Fruit fly (Drosophila melanogaster) whole organism, prepupa: Measurements from ENCODE around the gene haf.

Source experiments
- Blimp-1 ChIP-seq: fragments of 200-800 bp; sonication (Bioruptor generic); optimal IDR thresholded peaks from 3 replicates; lab custom pipeline; 2017; ENCODE audit warnings: missing biosample characterization, missing genetic modification characterization, mild to moderate bottlenecking, moderate library complexity, missing genetic modification reagents
- CG10631 ChIP-seq: fragments of 200-800 bp; sonication (Bioruptor generic); optimal IDR thresholded peaks from 2 replicates; lab custom pipeline; 2016; ENCODE audit warnings: missing biosample characterization, missing genetic modification characterization
- CG11294 ChIP-seq: fragments of 200-800 bp; sonication (Bioruptor generic); IDR thresholded peaks from 2 replicates; pipeline ENCODE4 v1.3.6; 2022; ENCODE audit warnings: missing biosample characterization, missing genetic modification characterization
- CG11762 ChIP-seq: fragments of 200-800 bp; sonication (Bioruptor generic); optimal IDR thresholded peaks from 3 replicates; lab custom pipeline; 2016; ENCODE audit warnings: missing biosample characterization, missing genetic modification characterization; ENCODE audit not compliant: insufficient read depth
- CG11902 ChIP-seq: fragments of 200-800 bp; sonication (Bioruptor generic); optimal IDR thresholded peaks from 3 replicates; lab custom pipeline; 2016; ENCODE audit warnings: missing biosample characterization, missing genetic modification characterization
- CG15336 ChIP-seq: fragments of 200-800 bp; sonication (Bioruptor generic); IDR thresholded peaks from 2 replicates; pipeline ENCODE4 v1.3.6; 2022; ENCODE audit warnings: missing biosample characterization, missing genetic modification characterization
- CG1621 ChIP-seq: fragments of 200-800 bp; sonication (Bioruptor generic); optimal IDR thresholded peaks from 3 replicates; lab custom pipeline; 2018; ENCODE audit warnings: missing biosample characterization, mild to moderate bottlenecking, missing genetic modification characterization
- CG3032 ChIP-seq: fragments of 200-800 bp; optimal IDR thresholded peaks from 2 replicates; lab custom pipeline; 2019; ENCODE audit warnings: missing biosample characterization, mild to moderate bottlenecking, missing genetic modification characterization, moderate library complexity
- CG31627 ChIP-seq: fragments of 200-800 bp; sonication (Bioruptor generic); optimal IDR thresholded peaks from 3 replicates; lab custom pipeline; 2016; ENCODE audit warnings: missing biosample characterization, missing genetic modification characterization
- CG32006 ChIP-seq: fragments of 200-800 bp; sonication (Bioruptor generic); optimal IDR thresholded peaks from 3 replicates; lab custom pipeline; 2017; ENCODE audit warnings: missing biosample characterization, mild to moderate bottlenecking, missing genetic modification characterization
- CG34406 ChIP-seq: fragments of 200-800 bp; sonication (Bioruptor generic); optimal IDR thresholded peaks from 3 replicates; lab custom pipeline; 2016; ENCODE audit warnings: missing biosample characterization, missing genetic modification characterization
- CG3919 ChIP-seq: fragments of 200-800 bp; sonication (Bioruptor generic); optimal IDR thresholded peaks from 3 replicates; lab custom pipeline; 2016; ENCODE audit warnings: missing biosample characterization, missing genetic modification characterization
- CG4318 ChIP-seq: fragments of 200-800 bp; sonication (Bioruptor generic); optimal IDR thresholded peaks from 3 replicates; lab custom pipeline; 2017; ENCODE audit warnings: missing biosample characterization, mild to moderate bottlenecking, missing genetic modification characterization
- CG6163 ChIP-seq: fragments of 200-800 bp; sonication (Bioruptor generic); IDR thresholded peaks from 3 replicates; pipeline ENCODE4 v1.3.6; 2022; ENCODE audit warnings: missing biosample characterization, missing genetic modification characterization
- CG6792 ChIP-seq: fragments of 200-800 bp; sonication (Bioruptor generic); optimal IDR thresholded peaks from 3 replicates; lab custom pipeline; 2016; ENCODE audit warnings: missing biosample characterization, missing genetic modification characterization
- CG6808 ChIP-seq: fragments of 200-800 bp; sonication (Bioruptor generic); optimal IDR thresholded peaks from 3 replicates; lab custom pipeline; 2017; ENCODE audit warnings: missing biosample characterization, missing genetic modification characterization, mild to moderate bottlenecking, moderate library complexity, missing genetic modification reagents
- CG7368 ChIP-seq: fragments of 200-800 bp; sonication (Bioruptor generic); optimal IDR thresholded peaks from 3 replicates; lab custom pipeline; 2016; ENCODE audit warnings: missing biosample characterization, missing genetic modification characterization
- CG8119 ChIP-seq: fragments of 200-800 bp; sonication (Bioruptor generic); IDR thresholded peaks from 3 replicates; pipeline ENCODE4 v1.3.6; 2022; ENCODE audit warnings: missing biosample characterization, missing genetic modification characterization
- CG8319 ChIP-seq: fragments of 200-800 bp; sonication (Bioruptor generic); optimal IDR thresholded peaks from 3 replicates; lab custom pipeline; 2016; ENCODE audit warnings: missing biosample characterization, missing genetic modification characterization
- CG9139 ChIP-seq: fragments of 200-800 bp; sonication (Bioruptor generic); optimal IDR thresholded peaks from 3 replicates; lab custom pipeline; 2017; ENCODE audit warnings: missing biosample characterization, mild to moderate bottlenecking, missing genetic modification characterization
- Ets21C ChIP-seq: fragments of 200-800 bp; sonication (Bioruptor generic); optimal IDR thresholded peaks from 3 replicates; lab custom pipeline; 2016; ENCODE audit warnings: missing biosample characterization, missing genetic modification characterization
- Ets96B ChIP-seq: fragments of 200-800 bp; optimal IDR thresholded peaks from 2 replicates; lab custom pipeline; 2019; ENCODE audit warnings: missing biosample characterization, mild to moderate bottlenecking, missing genetic modification characterization, moderate library complexity
- Gug ChIP-seq: fragments of 200-800 bp; sonication (Bioruptor generic); IDR thresholded peaks from 2 replicates; pipeline ENCODE4 v1.3.6; 2022; ENCODE audit warnings: missing biosample characterization, missing genetic modification characterization
- Hr38 ChIP-seq: sonication (Bioruptor generic); optimal IDR thresholded peaks from 2 replicates; lab custom pipeline; 2016; ENCODE audit warnings: missing biosample characterization, missing genetic modification characterization
- Hr39 ChIP-seq: fragments of 200-800 bp; sonication (Bioruptor generic); optimal IDR thresholded peaks from 2 replicates; lab custom pipeline; 2016; ENCODE audit warnings: missing biosample characterization, missing genetic modification characterization
- Hr4 ChIP-seq: fragments of 200-800 bp; sonication (Bioruptor generic); optimal IDR thresholded peaks from 3 replicates; lab custom pipeline; 2016; ENCODE audit warnings: missing biosample characterization, missing genetic modification characterization
- Lpt ChIP-seq: fragments of 200-800 bp; sonication (Bioruptor generic); optimal IDR thresholded peaks from 3 replicates; lab custom pipeline; 2016; ENCODE audit warnings: missing biosample characterization, missing genetic modification characterization
- Smox ChIP-seq: fragments of 200-800 bp; sonication (Bioruptor generic); optimal IDR thresholded peaks from 3 replicates; lab custom pipeline; 2016; ENCODE audit warnings: missing biosample characterization, missing genetic modification characterization
- Sox14 ChIP-seq: fragments of 200-800 bp; sonication (Bioruptor generic); optimal IDR thresholded peaks from 3 replicates; lab custom pipeline; 2016; ENCODE audit warnings: missing biosample characterization, missing genetic modification characterization
- Sox15 ChIP-seq: fragments of 200-800 bp; sonication (Bioruptor generic); optimal IDR thresholded peaks from 3 replicates; lab custom pipeline; 2016; ENCODE audit warnings: missing biosample characterization, missing genetic modification characterization
- achi ChIP-seq: fragments of 200-800 bp; sonication (Bioruptor generic); optimal IDR thresholded peaks from 3 replicates; lab custom pipeline; 2016; ENCODE audit warnings: missing biosample characterization, missing genetic modification characterization
- acj6 ChIP-seq: fragments of 200-800 bp; sonication (Bioruptor generic); optimal IDR thresholded peaks from 3 replicates; lab custom pipeline; 2016; ENCODE audit warnings: missing biosample characterization, missing genetic modification characterization
- cyc ChIP-seq: fragments of 200-800 bp; sonication (Bioruptor generic); optimal IDR thresholded peaks from 3 replicates; lab custom pipeline; 2016; ENCODE audit warnings: missing biosample characterization, missing genetic modification characterization
- dac ChIP-seq: fragments of 200-800 bp; sonication (Bioruptor generic); optimal IDR thresholded peaks from 2 replicates; lab custom pipeline; 2017; ENCODE audit warnings: missing biosample characterization, mild to moderate bottlenecking, missing genetic modification characterization
- dsx ChIP-seq: fragments of 200-800 bp; optimal IDR thresholded peaks from 3 replicates; lab custom pipeline; 2019; ENCODE audit warnings: missing biosample characterization, mild to moderate bottlenecking, missing genetic modification characterization, moderate library complexity; ENCODE audit not compliant: poor library complexity, severe bottlenecking
- eg ChIP-seq: fragments of 200-800 bp; sonication (Bioruptor generic); IDR thresholded peaks from 3 replicates; pipeline ENCODE4 v1.3.6; 2022; ENCODE audit warnings: missing biosample characterization, missing genetic modification characterization
- esn ChIP-seq: fragments of 200-800 bp; sonication (Bioruptor generic); optimal IDR thresholded peaks from 2 replicates; lab custom pipeline; 2016; ENCODE audit warnings: missing biosample characterization, mild to moderate bottlenecking, missing genetic modification characterization, moderate library complexity
- fd59A ChIP-seq: fragments of 200-800 bp; sonication (Bioruptor generic); optimal IDR thresholded peaks from 2 replicates; lab custom pipeline; 2017; ENCODE audit warnings: missing biosample characterization, mild to moderate bottlenecking, missing genetic modification characterization, missing genetic modification reagents
- lz ChIP-seq: fragments of 200-800 bp; sonication (Bioruptor generic); optimal IDR thresholded peaks from 3 replicates; lab custom pipeline; 2016; ENCODE audit warnings: missing biosample characterization, missing genetic modification characterization
- net ChIP-seq: fragments of 200-800 bp; sonication (Bioruptor generic); optimal IDR thresholded peaks from 3 replicates; lab custom pipeline; 2016; ENCODE audit warnings: missing biosample characterization, missing genetic modification characterization
- salr ChIP-seq, 2 experiments: fragments of 200-800 bp; sonication (Bioruptor generic); optimal IDR thresholded peaks; 3 replicates each; lab custom pipeline; 2016 to 2018; ENCODE audit warnings: missing biosample characterization in 2 of 2, missing genetic modification characterization in 2 of 2, mild to moderate bottlenecking in 1 of 2
- spab ChIP-seq: fragments of 200-800 bp; sonication (Bioruptor generic); optimal IDR thresholded peaks from 2 replicates; lab custom pipeline; 2017; ENCODE audit warnings: missing biosample characterization, mild to moderate bottlenecking, missing genetic modification characterization, missing genetic modification reagents
- ss ChIP-seq, 2 experiments: fragments of 200-800 bp; sonication (Bioruptor generic); optimal IDR thresholded peaks; 2 replicates in 1 of 2; 3 replicates in 1 of 2; lab custom pipeline; 2017 to 2018; ENCODE audit warnings: mild to moderate bottlenecking in 2 of 2, missing biosample characterization in 2 of 2, missing genetic modification characterization in 2 of 2, moderate library complexity in 1 of 2
- svp ChIP-seq: fragments of 200-800 bp; sonication (Bioruptor generic); peaks from one replicate; lab custom pipeline; 2016; ENCODE audit warnings: missing biosample characterization, missing genetic modification characterization
- topi ChIP-seq: fragments of 200-800 bp; sonication (Bioruptor generic); optimal IDR thresholded peaks from 3 replicates; lab custom pipeline; 2016; ENCODE audit warnings: missing biosample characterization, missing genetic modification characterization
- vri ChIP-seq: fragments of 200-800 bp; sonication (Bioruptor generic); optimal IDR thresholded peaks from 3 replicates; lab custom pipeline; 2016; ENCODE audit warnings: missing biosample characterization, mild to moderate bottlenecking, missing genetic modification characterization

haf gene

DNA sequence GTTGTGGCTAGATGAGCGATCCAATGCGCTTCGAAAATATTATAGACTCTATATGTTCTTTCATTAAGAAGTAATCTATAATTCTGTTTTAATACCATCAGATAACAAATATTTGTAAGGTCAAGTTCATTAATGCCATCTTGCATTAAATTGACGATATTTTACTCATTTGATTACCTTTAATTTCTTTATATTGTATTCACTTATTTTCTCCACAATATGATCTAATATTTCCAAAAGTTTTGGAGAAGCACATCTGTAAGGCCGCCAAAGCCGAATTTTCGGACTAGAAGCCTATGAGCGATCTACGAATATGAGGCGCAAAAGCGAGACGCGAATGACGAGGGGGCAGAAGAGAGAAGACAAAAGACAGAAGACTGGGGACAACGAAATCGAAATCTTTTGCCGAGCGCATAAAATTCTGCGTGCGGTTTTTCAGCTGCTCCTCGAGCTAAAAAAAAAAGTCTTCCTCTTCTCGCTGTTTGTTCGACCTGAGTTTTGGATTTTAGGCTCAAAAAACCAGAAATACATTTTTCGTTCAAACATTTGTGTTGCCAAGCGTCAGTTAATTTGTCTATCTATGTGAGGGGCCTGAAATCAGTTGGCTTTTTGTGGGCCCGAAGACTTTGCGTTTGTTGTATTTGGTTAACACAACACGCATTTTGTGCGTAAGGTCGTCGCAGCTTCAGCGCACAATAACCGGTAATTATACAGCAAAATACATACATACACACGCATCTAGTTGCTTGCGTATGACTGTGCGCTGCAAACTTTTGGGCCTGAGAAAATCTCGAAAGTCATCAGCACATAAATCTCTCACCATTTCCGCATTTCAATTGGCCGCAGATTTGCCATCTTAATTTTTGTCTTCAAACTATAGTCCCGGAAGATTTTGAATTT lies 84.0 kb downstream of the haf start (continued):
- no peak for TF ChIP-seq Lpt (GFP tag; lab: Kevin White, UChicago)
- peak; percentile 42 for TF ChIP-seq CG3032 (tag; lab: Kevin White, UChicago)
- TF ChIP-seq Sox14 (GFP tag; lab: Kevin White, UChicago), result peak; percentile 28
- TF ChIP-seq CG32006 (GFP tag; lab: Kevin White, UChicago), result peak; percentile 75

DNA sequence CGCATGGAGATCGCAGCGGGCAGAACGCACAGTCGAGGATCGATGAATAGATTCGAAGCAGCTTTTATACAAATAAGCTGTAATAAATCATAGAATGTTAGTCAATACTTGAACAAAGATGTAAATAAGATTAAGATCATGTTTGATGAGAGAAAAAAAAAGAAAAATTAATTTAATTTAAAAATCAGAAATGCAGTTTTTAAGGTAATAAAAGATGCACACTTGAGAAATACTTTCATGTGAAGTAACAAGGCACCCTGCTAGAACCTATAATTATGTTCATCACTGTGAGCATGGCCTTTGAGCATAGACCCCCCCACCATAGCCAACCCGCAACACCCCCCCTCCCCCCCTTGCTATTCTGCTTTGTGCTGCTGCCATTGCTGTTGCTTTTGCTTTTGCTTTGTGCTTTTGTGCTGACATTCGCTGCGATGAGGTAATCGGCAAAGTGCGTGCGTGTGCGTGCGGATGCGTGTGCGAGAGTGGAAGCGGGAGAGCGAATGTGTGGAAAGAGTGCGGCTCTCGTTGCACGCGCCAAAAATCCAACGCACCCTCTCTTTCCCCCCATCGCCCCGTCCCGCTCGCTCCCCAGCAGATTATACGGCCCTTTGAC lies 88.4 kb downstream of the haf start:
- TF ChIP-seq CG6163 (GFP tag; lab: Robert Waterston, UW), result peak; percentile 68; the same call in 2 of the 3 replicates
- peak; percentile 46 for TF ChIP-seq Hr39 (GFP tag; lab: Kevin White, UChicago)
- no peak; the same call in 1 of the 2 replicates for TF ChIP-seq Gug (GFP tag; lab: Robert Waterston, UW)
- peak; percentile 49 for TF ChIP-seq CG31627 (GFP tag; lab: Kevin White, UChicago)
- peak; percentile 71; the same call in 2 of the 3 replicates for TF ChIP-seq CG8119 (GFP tag; lab: Robert Waterston, UW)
- peak; percentile 53 for TF ChIP-seq CG15336 (GFP tag; lab: Robert Waterston, UW)
- peak; percentile 70 for TF ChIP-seq acj6
- peak; percentile 78 for TF ChIP-seq fd59A (GFP tag; lab: Kevin White, UChicago)
- peak; percentile 74 for TF ChIP-seq CG10631
- peak; percentile 84 for TF ChIP-seq svp (GFP tag; lab: Kevin White, UChicago)
- TF ChIP-seq CG6808 (GFP tag; lab: Kevin White, UChicago), result peak; percentile 86
- TF ChIP-seq Sox14 (GFP tag; lab: Kevin White, UChicago), result peak; percentile 66
- TF ChIP-seq CG4318 (GFP tag; lab: Kevin White, UChicago), result no peak
- TF ChIP-seq dac (GFP tag; lab: Kevin White, UChicago), result no peak
- peak; percentile 52 for TF ChIP-seq cyc (GFP tag; lab: Kevin White, UChicago)
- TF ChIP-seq Ets21C (GFP tag; lab: Kevin White, UChicago), result peak; percentile 38
- TF ChIP-seq Lpt (GFP tag; lab: Kevin White, UChicago), result peak; percentile 13
- no peak for TF ChIP-seq Blimp-1 (GFP tag; lab: Kevin White, UChicago)
- TF ChIP-seq Sox15, result peak; percentile 28
- TF ChIP-seq CG8319 (GFP tag; lab: Kevin White, UChicago), result peak; percentile 15
- peak; percentile 53 for TF ChIP-seq lz (GFP tag; lab: Kevin White, UChicago)
- TF ChIP-seq topi (GFP tag; lab: Kevin White, UChicago), result peak; percentile 63
- peak; percentile 74 to 75 for TF ChIP-seq ss (GFP tag; optimal IDR thresholded peaks at IDR 0.05; lab: Kevin White, UChicago)
- TF ChIP-seq esn (GFP tag; lab: Kevin White, UChicago), result peak; percentile 69
- TF ChIP-seq Hr4 (GFP tag; lab: Kevin White, UChicago), result peak; percentile 7
- peak; percentile 50 for TF ChIP-seq CG34406 (GFP tag; lab: Kevin White, UChicago)
- TF ChIP-seq CG1621 (tag; lab: Kevin White, UChicago), result peak; percentile 69
- peak; percentile 59 for TF ChIP-seq CG11762
- peak; percentile 59 for TF ChIP-seq CG6792 (GFP tag; lab: Kevin White, UChicago)
- TF ChIP-seq vri (GFP tag; lab: Kevin White, UChicago), result peak; percentile 47
- no peak for TF ChIP-seq Hr38 (GFP tag; lab: Kevin White, UChicago)
- peak; percentile 80 for TF ChIP-seq dsx (GFP tag; lab: Kevin White, UChicago)
- TF ChIP-seq CG3919 (GFP tag; lab: Kevin White, UChicago), result peak; percentile 73
- TF ChIP-seq CG9139 (GFP tag; lab: Kevin White, UChicago), result peak; percentile 67
- TF ChIP-seq CG11294 (GFP tag; lab: Robert Waterston, UW), result no peak
- TF ChIP-seq spab (GFP tag; lab: Kevin White, UChicago), result peak; percentile 78
- peak; percentile 55 for TF ChIP-seq CG7368 (GFP tag; lab: Kevin White, UChicago)
- peak; percentile 40 for TF ChIP-seq CG11902 (GFP tag; lab: Kevin White, UChicago)
- TF ChIP-seq achi (GFP tag; lab: Kevin White, UChicago), result peak; percentile 64
- TF ChIP-seq Ets96B, result peak; percentile 82
- peak; percentile 84 for TF ChIP-seq CG3032 (tag; lab: Kevin White, UChicago)
- TF ChIP-seq eg (GFP tag; lab: Robert Waterston, UW), result no peak
- TF ChIP-seq salr (GFP tag; optimal IDR thresholded peaks at IDR 0.05; lab: Kevin White, UChicago), result peak; percentile 9 to 33
- peak; percentile 53 for TF ChIP-seq net (GFP tag; lab: Kevin White, UChicago)
- TF ChIP-seq Smox (GFP tag; lab: Kevin White, UChicago), result peak; percentile 34
